Worm (Caenorhabditis elegans) whole organism, young adult: ENCODE measurements around the gene Y58A7A.1.
A peak's percentile ranks its signal among the peaks of the same experiment; 100 is the strongest.
"Not testable (repeated sequence)": the region's sequence is repeated elsewhere in the genome, so short reads cannot be mapped to it uniquely, and the experiment has no call there.

Experiments used
- B0019.2 ChIP-seq: fragments of 200-800 bp; sonication (Bioruptor generic); conservative IDR thresholded peaks from 2 replicates; pipeline ENCODE4 v1.3.6; 2022; ENCODE audit warnings: missing genetic modification reagents, missing genetic modification characterization, missing compliant biosample characterization
- C06A6.2 ChIP-seq: fragments of 200-800 bp; sonication (Bioruptor generic); conservative IDR thresholded peaks from 2 replicates; pipeline ENCODE4 v1.3.6; 2022; ENCODE audit warnings: missing genetic modification characterization, missing compliant biosample characterization
- C17E4.6 ChIP-seq: fragments of 200-800 bp; sonication (Bioruptor generic); IDR thresholded peaks from 2 replicates; pipeline ENCODE4 v1.3.6; 2022; ENCODE audit warnings: missing genetic modification reagents, missing genetic modification characterization, missing compliant biosample characterization
- D2030.7 ChIP-seq: fragments of 200-800 bp; sonication (Bioruptor generic); IDR thresholded peaks from 2 replicates; pipeline ENCODE4 v1.3.6; 2022; ENCODE audit warnings: missing genetic modification reagents, missing genetic modification characterization, missing compliant biosample characterization
- F33H1.4 ChIP-seq: fragments of 200-800 bp; sonication (Bioruptor generic); IDR thresholded peaks from 2 replicates; pipeline ENCODE4 v1.3.6; 2022; ENCODE audit warnings: missing genetic modification reagents, missing genetic modification characterization, missing compliant biosample characterization
- F37B4.10 ChIP-seq: fragments of 200-800 bp; sonication (Bioruptor generic); IDR thresholded peaks from 2 replicates; pipeline ENCODE4 v1.3.6; 2022; ENCODE audit warnings: missing genetic modification characterization, missing compliant biosample characterization
- F49E8.2 ChIP-seq: sonication (generic microtip); optimal IDR thresholded peaks from 3 replicates; lab custom pipeline; 2017; ENCODE audit warnings: missing genetic modification characterization, mild to moderate bottlenecking, missing compliant biosample characterization, antibody characterized with exemption, moderate library complexity; ENCODE audit not compliant: insufficient read depth
- K11D2.4 ChIP-seq: fragments of 200-800 bp; sonication (Bioruptor generic); IDR thresholded peaks from 2 replicates; pipeline ENCODE4 v1.3.6; 2022; ENCODE audit warnings: missing genetic modification reagents, missing genetic modification characterization, missing compliant biosample characterization
- Y53G8AR.9 ChIP-seq: fragments of 200-800 bp; sonication (Bioruptor generic); conservative IDR thresholded peaks from 2 replicates; pipeline ENCODE4 v1.3.6; 2022; ENCODE audit warnings: missing genetic modification reagents, missing genetic modification characterization, missing compliant biosample characterization
- akir-1 ChIP-seq: fragments of 200-800 bp; sonication (Bioruptor generic); optimal IDR thresholded peaks from 2 replicates; lab custom pipeline; 2018; ENCODE audit warnings: mild to moderate bottlenecking, missing genetic modification characterization, moderate library complexity, missing compliant biosample characterization
- aptf-2 ChIP-seq: fragments of 200-800 bp; sonication (Bioruptor generic); conservative IDR thresholded peaks from 2 replicates; pipeline ENCODE4 v1.3.6; 2022; ENCODE audit warnings: missing genetic modification reagents, missing genetic modification characterization, missing compliant biosample characterization
- attf-3 ChIP-seq: fragments of 200-800 bp; sonication (Bioruptor generic); conservative IDR thresholded peaks from 2 replicates; pipeline ENCODE4 v1.3.6; 2022; ENCODE audit warnings: missing genetic modification reagents, missing genetic modification characterization, missing compliant biosample characterization
- bed-2 ChIP-seq: fragments of 200-800 bp; sonication (Bioruptor generic); IDR thresholded peaks from 2 replicates; pipeline ENCODE4 v1.3.6; 2022; ENCODE audit warnings: missing genetic modification reagents, missing genetic modification characterization, missing compliant biosample characterization
- ccch-3 ChIP-seq: fragments of 200-800 bp; sonication (Bioruptor generic); optimal IDR thresholded peaks from 2 replicates; lab custom pipeline; 2018; ENCODE audit warnings: mild to moderate bottlenecking, missing genetic modification characterization, missing compliant biosample characterization
- cebp-1 ChIP-seq, 2 experiments: fragments of 200-800 bp in 1 of 2; sonication (Bioruptor generic) in 1 of 2; sonication (generic microtip) in 1 of 2; IDR thresholded peaks in 1 of 2; optimal IDR thresholded peaks in 1 of 2; 2 replicates each; pipeline versions ENCODE4 v1.3.6 to Lab custom; 2017 to 2022; ENCODE audit warnings: missing compliant biosample characterization in 2 of 2, missing genetic modification characterization in 2 of 2, mild to moderate bottlenecking in 1 of 2, missing genetic modification reagents in 1 of 2, moderate library complexity in 1 of 2
- cebp-2 ChIP-seq: fragments of 200-800 bp; sonication (Bioruptor generic); IDR thresholded peaks from 2 replicates; pipeline ENCODE4 v1.3.6; 2022; ENCODE audit warnings: missing genetic modification characterization, missing compliant biosample characterization
- ceh-27 ChIP-seq: fragments of 200-800 bp; sonication (Bioruptor generic); optimal IDR thresholded peaks from 2 replicates; lab custom pipeline; 2018; ENCODE audit warnings: mild to moderate bottlenecking, missing genetic modification characterization, moderate library complexity, missing compliant biosample characterization
- ceh-79 ChIP-seq: sonication (generic microtip); optimal IDR thresholded peaks from 2 replicates; lab custom pipeline; 2017; ENCODE audit warnings: mild to moderate bottlenecking, missing genetic modification characterization, missing compliant biosample characterization
- ceh-91 ChIP-seq: fragments of 200-800 bp; sonication (Bioruptor generic); IDR thresholded peaks from 2 replicates; pipeline ENCODE4 v1.3.6; 2022; ENCODE audit warnings: missing genetic modification reagents, missing genetic modification characterization, missing compliant biosample characterization
- chd-7 ChIP-seq: sonication (generic microtip); optimal IDR thresholded peaks from 2 replicates; lab custom pipeline; 2016; ENCODE audit warnings: mild to moderate bottlenecking, missing genetic modification characterization, moderate library complexity, missing compliant biosample characterization
- dpff-1 ChIP-seq: sonication (generic microtip); optimal IDR thresholded peaks from 2 replicates; lab custom pipeline; 2017; ENCODE audit warnings: mild to moderate bottlenecking, missing genetic modification characterization, missing compliant biosample characterization
- efl-1 ChIP-seq: fragments of 150-350 bp; optimal IDR thresholded peaks from 2 replicates; lab custom pipeline; 2014; ENCODE audit warnings: missing biosample characterization, missing genetic modification reagents, missing genetic modification characterization
- egl-18 ChIP-seq: fragments of 200-800 bp; sonication (Bioruptor generic); IDR thresholded peaks from 2 replicates; pipeline ENCODE4 v1.3.6; 2022; ENCODE audit warnings: missing genetic modification reagents, missing genetic modification characterization, missing compliant biosample characterization
- egrh-3 ChIP-seq: fragments of 200-800 bp; sonication (Bioruptor generic); IDR thresholded peaks from 2 replicates; pipeline ENCODE4 v1.3.6; 2022; ENCODE audit warnings: missing genetic modification reagents, missing genetic modification characterization, missing compliant biosample characterization
- hlh-12 ChIP-seq: sonication (generic microtip); optimal IDR thresholded peaks from 2 replicates; lab custom pipeline; 2016; ENCODE audit warnings: missing genetic modification characterization, missing compliant biosample characterization
- hmg-20 ChIP-seq: fragments of 200-800 bp; sonication (Bioruptor generic); IDR thresholded peaks from 2 replicates; pipeline ENCODE4 v1.3.6; 2022; ENCODE audit warnings: missing genetic modification reagents, missing genetic modification characterization, missing compliant biosample characterization
- lag-1 ChIP-seq: fragments of 200-800 bp; sonication (Bioruptor generic); IDR thresholded peaks from 2 replicates; pipeline ENCODE4 v1.3.6; 2022; ENCODE audit warnings: missing genetic modification reagents, missing genetic modification characterization, missing compliant biosample characterization
- let-526 ChIP-seq: fragments of 200-800 bp; sonication (Bioruptor generic); IDR thresholded peaks from 2 replicates; pipeline ENCODE4 v1.3.6; 2022; ENCODE audit warnings: missing genetic modification reagents, missing genetic modification characterization, missing compliant biosample characterization
- lin-26 ChIP-seq: fragments of 200-800 bp; sonication (Bioruptor generic); IDR thresholded peaks from 2 replicates; pipeline ENCODE4 v1.3.6; 2022; ENCODE audit warnings: missing genetic modification reagents, missing genetic modification characterization, missing compliant biosample characterization
- lin-35 ChIP-seq, 3 experiments: fragments of 150-350 bp in 2 of 3; sonication (generic microtip) in 1 of 3; optimal IDR thresholded peaks; 2 replicates each; lab custom pipeline; 2014 to 2018; ENCODE audit warnings: missing biosample characterization in 3 of 3, missing genetic modification characterization in 3 of 3, missing genetic modification reagents in 3 of 3
- lir-1 ChIP-seq: fragments of 200-800 bp; sonication (Bioruptor generic); conservative IDR thresholded peaks from 2 replicates; pipeline ENCODE4 v1.3.6; 2022; ENCODE audit warnings: missing genetic modification reagents, missing genetic modification characterization, missing compliant biosample characterization
- lsl-1 ChIP-seq: fragments of 200-800 bp; sonication (Bioruptor generic); optimal IDR thresholded peaks from 2 replicates; lab custom pipeline; 2018; ENCODE audit warnings: mild to moderate bottlenecking, missing genetic modification characterization, moderate library complexity, missing compliant biosample characterization
- madf-10 ChIP-seq: sonication (generic microtip); optimal IDR thresholded peaks from 2 replicates; lab custom pipeline; 2016; ENCODE audit warnings: mild to moderate bottlenecking, missing genetic modification characterization, missing compliant biosample characterization
- madf-6 ChIP-seq: fragments of 200-800 bp; sonication (Bioruptor generic); IDR thresholded peaks from 2 replicates; pipeline ENCODE4 v1.3.6; 2022; ENCODE audit warnings: missing genetic modification reagents, missing genetic modification characterization, missing compliant biosample characterization
- madf-8 ChIP-seq: fragments of 200-800 bp; sonication (Bioruptor generic); conservative IDR thresholded peaks from 2 replicates; pipeline ENCODE4 v1.3.6; 2022; ENCODE audit warnings: missing genetic modification reagents, missing genetic modification characterization, missing compliant biosample characterization
- mcd-1 ChIP-seq: fragments of 200-800 bp; sonication (Bioruptor generic); IDR thresholded peaks from 2 replicates; pipeline ENCODE4 v1.3.6; 2022; ENCODE audit warnings: missing genetic modification reagents, missing genetic modification characterization, missing compliant biosample characterization
- mes-4 ChIP-seq: sonication (generic microtip); optimal IDR thresholded peaks from 2 replicates; lab custom pipeline; 2016; ENCODE audit warnings: missing genotype, missing genetic modification characterization, missing compliant biosample characterization
- nfyb-1 ChIP-seq: fragments of 200-800 bp; sonication (Bioruptor generic); IDR thresholded peaks from 2 replicates; pipeline ENCODE4 v1.3.6; 2022; ENCODE audit warnings: missing genetic modification reagents, missing genetic modification characterization, missing compliant biosample characterization
- sptf-2 ChIP-seq: fragments of 200-800 bp; sonication (Bioruptor generic); optimal IDR thresholded peaks from 2 replicates; lab custom pipeline; 2018; ENCODE audit warnings: mild to moderate bottlenecking, missing genetic modification characterization, missing compliant biosample characterization
- xnd-1 ChIP-seq: sonication (generic microtip); optimal IDR thresholded peaks from 2 replicates; lab custom pipeline; 2016; ENCODE audit warnings: missing genotype, missing genetic modification reagents, missing genetic modification characterization, missing compliant biosample characterization
- ztf-18 ChIP-seq: sonication (generic microtip); optimal IDR thresholded peaks from 2 replicates; lab custom pipeline; 2016; ENCODE audit warnings: missing genotype, mild to moderate bottlenecking, missing genetic modification characterization, missing compliant biosample characterization
- ztf-25 ChIP-seq: fragments of 200-800 bp; sonication (Bioruptor generic); IDR thresholded peaks from 2 replicates; pipeline ENCODE4 v1.3.6; 2022; ENCODE audit warnings: missing genetic modification reagents, missing genetic modification characterization, missing compliant biosample characterization
- ztf-28 ChIP-seq: fragments of 200-800 bp; sonication (Bioruptor generic); IDR thresholded peaks from 2 replicates; pipeline ENCODE4 v1.3.6; 2022; ENCODE audit warnings: missing genetic modification reagents, missing genetic modification characterization, missing compliant biosample characterization

The Y58A7A.1 gene

ce11 chrV:5047230-5047629 is 22.1 kb downstream of the Y58A7A.1 start (continued):
- TF ChIP-seq D2030.7 (GFP tag; lab: Robert Waterston, UW) (peak; percentile 78), let-526 (GFP tag; lab: Robert Waterston, UW) (peak; percentile 82), aptf-2 (GFP tag; lab: Robert Waterston, UW) (peak; percentile 76), cebp-2 (GFP tag; lab: Robert Waterston, UW) (0 out of 2 replicates have a peak, but pooled peaks have one; percentile 66), egl-18 (GFP tag; lab: Robert Waterston, UW) (peak; percentile 83), ceh-91 (GFP tag; lab: Robert Waterston, UW) (peak; percentile 79), attf-3 (peak; percentile 68), madf-8 (peak; percentile 60), ztf-18 (peak; percentile 78), cebp-1 (GFP tag; IDR thresholded peaks at IDR 0.05; lab: Robert Waterston, UW) (peak; percentile 66; the same call in 1 of the 2 replicates), lir-1 (GFP tag; lab: Robert Waterston, UW) (peak; percentile 41; the same call in 1 of the 2 replicates), ztf-25 (GFP tag; lab: Robert Waterston, UW) (0 out of 2 replicates have a peak, but pooled peaks have one; percentile 51), hmg-20 (GFP tag; lab: Robert Waterston, UW) (peak; percentile 81; the same call in 1 of the 2 replicates), Y53G8AR.9 (GFP tag; lab: Robert Waterston, UW) (peak; percentile 77), egrh-3 (GFP tag; lab: Robert Waterston, UW) (peak; percentile 87), mcd-1 (GFP tag; lab: Robert Waterston, UW) (peak; percentile 95), bed-2 (GFP tag; lab: Robert Waterston, UW) (peak; percentile 71; the same call in 1 of the 2 replicates), nfyb-1 (GFP tag; lab: Robert Waterston, UW) (peak; percentile 93), K11D2.4 (peak; percentile 92), lin-26 (GFP tag; lab: Robert Waterston, UW) (peak; percentile 66; the same call in 1 of the 2 replicates), C17E4.6 (GFP tag; lab: Robert Waterston, UW) (peak; percentile 64), C06A6.2 (GFP tag; lab: Robert Waterston, UW) (peak; percentile 91)
- TF ChIP-seq cebp-1 (tag; optimal IDR thresholded peaks at IDR 0.05; lab: Kevin White, UChicago) = not testable (repeated sequence)

- TF ChIP-seq xnd-1 (tag; lab: Kevin White, UChicago) (peak; percentile 58), ceh-91 (GFP tag; lab: Robert Waterston, UW) (no peak), lsl-1 (GFP tag; lab: Kevin White, UChicago) (peak; percentile 42), lag-1 (no peak), madf-8 (peak; percentile 68), madf-10 (tag; lab: Kevin White, UChicago) (no peak), F33H1.4 (GFP tag; lab: Robert Waterston, UW) (peak; percentile 60), mes-4 (tag; lab: Kevin White, UChicago) (no peak)
Measured at ce11 chrV:5046558-5046957, 22.8 kb downstream of the Y58A7A.1 start.

- TF ChIP-seq akir-1 (no peak), dpff-1 (tag; lab: Kevin White, UChicago) (no peak), ceh-27 (GFP tag; lab: Kevin White, UChicago) (no peak), F37B4.10 (GFP tag; lab: Robert Waterston, UW) (no peak), F49E8.2 (tag; lab: Kevin White, UChicago) (no peak), madf-6 (no peak), ztf-28 (GFP tag; lab: Robert Waterston, UW) (no peak), ccch-3 (GFP tag; lab: Kevin White, UChicago) (no peak), lin-35 (GFP tag; optimal IDR thresholded peaks at IDR 0.05; lab: Kevin White, UChicago) (no peak), let-526 (GFP tag; lab: Robert Waterston, UW) (no peak), hlh-12 (tag; lab: Kevin White, UChicago) (no peak), C17E4.6 (GFP tag; lab: Robert Waterston, UW) (no peak), ceh-79 (tag; lab: Kevin White, UChicago) (no peak), efl-1 (no peak), chd-7 (tag; lab: Kevin White, UChicago) (no peak), B0019.2 (GFP tag; lab: Robert Waterston, UW) (no peak), sptf-2 (GFP tag; lab: Kevin White, UChicago) (no peak)
Measured at ce11 chrV:5046103-5046502, 23.2 kb downstream of the Y58A7A.1 start, which contains the start of gene exc-14. Gene exc-14 (minus strand): TSS chrV:5046203.
